Fruit fly (Drosophila melanogaster) whole organism, embryonic: ENCODE measurements around the gene rdog.

Experiments used
- Antp ChIP-seq: fragments of 200-800 bp; sonication (Bioruptor generic); optimal IDR thresholded peaks from 3 replicates; lab custom pipeline; 2016; ENCODE audit warnings: missing biosample characterization, missing genetic modification characterization
- Atf-2 ChIP-seq: fragments of 200-800 bp; sonication (Bioruptor generic); optimal IDR thresholded peaks from 2 replicates; lab custom pipeline; 2016; ENCODE audit warnings: missing biosample characterization, missing genetic modification characterization
- Bgb ChIP-seq: fragments of 200-800 bp; sonication (Bioruptor generic); IDR thresholded peaks from 2 replicates; pipeline ENCODE4 v1.3.6; 2022; ENCODE audit warnings: missing biosample characterization, missing genetic modification characterization; ENCODE audit not compliant: partially characterized antibody
- CG10267 ChIP-seq: fragments of 200-800 bp; sonication (Bioruptor generic); optimal IDR thresholded peaks from 2 replicates; lab custom pipeline; 2018; ENCODE audit warnings: missing biosample characterization, mild to moderate bottlenecking, missing genetic modification characterization, moderate library complexity
- CG11247 ChIP-seq: fragments of 200-800 bp; sonication (Bioruptor generic); IDR thresholded peaks from 2 replicates; pipeline ENCODE4 v1.3.6; 2022; ENCODE audit warnings: missing biosample characterization, missing genetic modification characterization
- CG11560 ChIP-seq: fragments of 200-800 bp; sonication (Bioruptor generic); IDR thresholded peaks from 3 replicates; pipeline ENCODE4 v1.3.6; 2022; ENCODE audit warnings: missing biosample characterization, missing genetic modification characterization
- CG11695 ChIP-seq: fragments of 200-800 bp; sonication (Bioruptor generic); IDR thresholded peaks from 3 replicates; pipeline ENCODE4 v1.3.6; 2022; ENCODE audit warnings: missing biosample characterization, missing genetic modification characterization
- CG12071 ChIP-seq: fragments of 200-800 bp; sonication (Bioruptor generic); optimal IDR thresholded peaks from 3 replicates; lab custom pipeline; 2018; ENCODE audit warnings: missing biosample characterization, mild to moderate bottlenecking, missing genetic modification characterization
- CG12155 ChIP-seq: fragments of 200-800 bp; sonication (Bioruptor generic); optimal IDR thresholded peaks from 3 replicates; lab custom pipeline; 2016; ENCODE audit warnings: missing biosample characterization, missing genetic modification characterization
- CG12391 ChIP-seq: fragments of 200-800 bp; sonication (Bioruptor generic); optimal IDR thresholded peaks from 3 replicates; lab custom pipeline; 2018; ENCODE audit warnings: missing biosample characterization, mild to moderate bottlenecking, missing genetic modification characterization, moderate library complexity
- CG1529 ChIP-seq: fragments of 200-800 bp; sonication (Bioruptor generic); optimal IDR thresholded peaks from 3 replicates; lab custom pipeline; 2018; ENCODE audit warnings: missing biosample characterization, missing genetic modification characterization
- CG1647 ChIP-seq: fragments of 200-800 bp; sonication (Bioruptor generic); optimal IDR thresholded peaks from 3 replicates; lab custom pipeline; 2016; ENCODE audit warnings: missing biosample characterization, missing genetic modification characterization
- CG2120 ChIP-seq: fragments of 200-800 bp; sonication (Bioruptor generic); optimal IDR thresholded peaks from 3 replicates; lab custom pipeline; 2016; ENCODE audit warnings: missing biosample characterization, missing genetic modification characterization
- CG2202 ChIP-seq: fragments of 200-800 bp; sonication (Bioruptor generic); optimal IDR thresholded peaks from 2 replicates; lab custom pipeline; 2018; ENCODE audit warnings: missing biosample characterization, mild to moderate bottlenecking, missing genetic modification characterization
- CG3163 ChIP-seq: fragments of 200-800 bp; sonication (Bioruptor generic); optimal IDR thresholded peaks from 3 replicates; lab custom pipeline; 2016; ENCODE audit warnings: missing biosample characterization, missing genetic modification characterization
- CG3847 ChIP-seq: fragments of 200-800 bp; sonication (Bioruptor generic); IDR thresholded peaks from 2 replicates; pipeline ENCODE4 v1.3.6; 2022; ENCODE audit warnings: missing biosample characterization, missing genetic modification characterization
- CG5180 ChIP-seq: fragments of 200-800 bp; sonication (Bioruptor generic); optimal IDR thresholded peaks from 3 replicates; lab custom pipeline; 2017; ENCODE audit warnings: missing biosample characterization, missing genetic modification characterization, mild to moderate bottlenecking, moderate library complexity, missing genetic modification reagents
- CG7745 ChIP-seq: fragments of 200-800 bp; sonication (Bioruptor generic); optimal IDR thresholded peaks from 2 replicates; lab custom pipeline; 2018; ENCODE audit warnings: missing biosample characterization, mild to moderate bottlenecking, missing genetic modification characterization, moderate library complexity
- CG7839 ChIP-seq: fragments of 200-800 bp; sonication (Bioruptor generic); optimal IDR thresholded peaks from 3 replicates; lab custom pipeline; 2018; ENCODE audit warnings: missing biosample characterization, mild to moderate bottlenecking, missing genetic modification characterization, moderate library complexity
- CG8281 ChIP-seq: fragments of 200-800 bp; sonication (Bioruptor generic); optimal IDR thresholded peaks from 2 replicates; lab custom pipeline; 2018; ENCODE audit warnings: missing biosample characterization, mild to moderate bottlenecking, missing genetic modification characterization, moderate library complexity
- CG8944 ChIP-seq: fragments of 200-800 bp; sonication (Bioruptor generic); optimal IDR thresholded peaks from 3 replicates; lab custom pipeline; 2016; ENCODE audit warnings: missing biosample characterization, missing genetic modification characterization
- CG9876 ChIP-seq: fragments of 200-800 bp; sonication (Bioruptor generic); optimal IDR thresholded peaks from 2 replicates; lab custom pipeline; 2016; ENCODE audit warnings: missing biosample characterization, missing genetic modification characterization
- D19B ChIP-seq: fragments of 200-800 bp; sonication (Bioruptor generic); optimal IDR thresholded peaks from 2 replicates; lab custom pipeline; 2017; ENCODE audit warnings: missing biosample characterization, mild to moderate bottlenecking, missing genetic modification characterization
- Dad ChIP-seq: fragments of 200-800 bp; sonication (Bioruptor generic); optimal IDR thresholded peaks from 3 replicates; lab custom pipeline; 2016; ENCODE audit warnings: missing biosample characterization, missing genetic modification characterization
- Doc3 ChIP-seq: fragments of 200-800 bp; sonication (Bioruptor generic); IDR thresholded peaks from 3 replicates; pipeline ENCODE4 v1.3.6; 2022; ENCODE audit warnings: missing biosample characterization, missing genetic modification characterization; ENCODE audit not compliant: partially characterized antibody
- HLH4C ChIP-seq: fragments of 200-800 bp; sonication (Bioruptor generic); IDR thresholded peaks from 3 replicates; pipeline ENCODE4 v1.3.6; 2022; ENCODE audit warnings: missing biosample characterization, missing genetic modification characterization; ENCODE audit not compliant: partially characterized antibody
- HmgD ChIP-seq: fragments of 200-800 bp; sonication (Bioruptor generic); optimal IDR thresholded peaks from 3 replicates; lab custom pipeline; 2016; ENCODE audit warnings: missing biosample characterization, missing genetic modification characterization
- Hmx ChIP-seq: fragments of 200-800 bp; sonication (Bioruptor generic); optimal IDR thresholded peaks from 2 replicates; lab custom pipeline; 2016; ENCODE audit warnings: missing biosample characterization, missing genetic modification characterization
- Rfx ChIP-seq: fragments of 200-800 bp; sonication (Bioruptor generic); IDR thresholded peaks from 2 replicates; pipeline ENCODE4 v1.3.6; 2022; ENCODE audit warnings: missing biosample characterization, missing genetic modification characterization
- Ssrp ChIP-seq: fragments of 200-800 bp; sonication (Bioruptor generic); optimal IDR thresholded peaks from 2 replicates; lab custom pipeline; 2018; ENCODE audit warnings: missing biosample characterization, mild to moderate bottlenecking, missing genetic modification characterization, moderate library complexity
- Taf1 ChIP-seq: fragments of 200-800 bp; sonication (Bioruptor generic); IDR thresholded peaks from 2 replicates; pipeline ENCODE4 v1.3.6; 2022; ENCODE audit warnings: missing biosample characterization, missing genetic modification characterization
- Trl ChIP-seq, 3 experiments: fragments of >200 bp in 2 of 3; fragments of 200-800 bp in 1 of 3; sonication (Bioruptor generic) in 1 of 3; optimal IDR thresholded peaks; 2 replicates in 1 of 3; 3 replicates in 2 of 3; lab custom pipeline; 2016 to 2017; ENCODE audit warnings: missing biosample characterization in 1 of 3, missing genetic modification characterization in 1 of 3
- btn ChIP-seq: fragments of 200-800 bp; sonication (Bioruptor generic); optimal IDR thresholded peaks from 2 replicates; lab custom pipeline; 2016; ENCODE audit warnings: missing biosample characterization, missing genetic modification characterization
- cato ChIP-seq: fragments of 200-800 bp; sonication (Bioruptor generic); optimal IDR thresholded peaks from 2 replicates; lab custom pipeline; 2016; ENCODE audit warnings: missing biosample characterization, missing genetic modification characterization, borderline replicate concordance
- dmrt99B ChIP-seq: fragments of 200-800 bp; sonication (Bioruptor generic); optimal IDR thresholded peaks from 2 replicates; lab custom pipeline; 2018; ENCODE audit warnings: missing biosample characterization, mild to moderate bottlenecking, missing genetic modification characterization, moderate library complexity
- dysf ChIP-seq: fragments of 200-800 bp; sonication (Bioruptor generic); IDR thresholded peaks from 3 replicates; pipeline ENCODE4 v1.3.6; 2022; ENCODE audit warnings: missing biosample characterization, missing genetic modification characterization
- esg ChIP-seq: fragments of 200-800 bp; sonication (Bioruptor generic); conservative IDR thresholded peaks from 2 replicates; pipeline ENCODE4 v1.3.6; 2022; ENCODE audit warnings: missing biosample characterization, missing genetic modification characterization
- gt ChIP-seq: fragments of 200-800 bp; sonication (Bioruptor generic); IDR thresholded peaks from 2 replicates; pipeline ENCODE4 v1.3.6; 2022; ENCODE audit warnings: missing biosample characterization, missing genetic modification characterization
- hth ChIP-seq: fragments of >200 bp; optimal IDR thresholded peaks from 2 replicates; lab custom pipeline; 2017; ENCODE audit warnings: inconsistent platforms
- jigr1 ChIP-seq: fragments of 200-800 bp; sonication (Bioruptor generic); IDR thresholded peaks from 3 replicates; pipeline ENCODE4 v1.3.6; 2022; ENCODE audit warnings: missing biosample characterization, missing genetic modification characterization
- ken ChIP-seq: fragments of 200-800 bp; sonication (Bioruptor generic); IDR thresholded peaks from 3 replicates; pipeline ENCODE4 v1.3.6; 2022; ENCODE audit warnings: missing biosample characterization, missing genetic modification characterization
- lbe ChIP-seq: fragments of 200-800 bp; sonication (Bioruptor generic); optimal IDR thresholded peaks from 2 replicates; lab custom pipeline; 2016; ENCODE audit warnings: missing biosample characterization, mild to moderate bottlenecking, missing genetic modification characterization
- odd ChIP-seq: fragments of 200-800 bp; sonication (Bioruptor generic); optimal IDR thresholded peaks from 2 replicates; lab custom pipeline; 2017; ENCODE audit warnings: missing biosample characterization, mild to moderate bottlenecking, missing genetic modification characterization
- pb ChIP-seq: fragments of 200-800 bp; sonication (Bioruptor generic); optimal IDR thresholded peaks from 3 replicates; lab custom pipeline; 2016; ENCODE audit warnings: missing biosample characterization, missing genetic modification characterization
- pzg ChIP-seq: fragments of 200-800 bp; sonication (Bioruptor generic); optimal IDR thresholded peaks from 3 replicates; lab custom pipeline; 2018; ENCODE audit warnings: missing biosample characterization, mild to moderate bottlenecking, missing genetic modification characterization, moderate library complexity
- row ChIP-seq: fragments of 200-800 bp; sonication (Bioruptor generic); IDR thresholded peaks from 3 replicates; pipeline ENCODE4 v1.3.6; 2022; ENCODE audit warnings: missing biosample characterization, missing genetic modification characterization
- run ChIP-seq: fragments of 200-800 bp; sonication (Bioruptor generic); optimal IDR thresholded peaks from 3 replicates; lab custom pipeline; 2018; ENCODE audit warnings: missing biosample characterization, mild to moderate bottlenecking, missing genetic modification characterization
- sd ChIP-seq: fragments of 200-800 bp; sonication (Bioruptor generic); optimal IDR thresholded peaks from 3 replicates; lab custom pipeline; 2018; ENCODE audit warnings: missing biosample characterization, mild to moderate bottlenecking, missing genetic modification characterization, moderate library complexity
- seq ChIP-seq: fragments of 200-800 bp; sonication (Bioruptor generic); IDR thresholded peaks from 2 replicates; pipeline ENCODE4 v1.3.6; 2022; ENCODE audit warnings: missing biosample characterization, missing genetic modification characterization
- stwl ChIP-seq: fragments of 200-800 bp; sonication (Bioruptor generic); optimal IDR thresholded peaks from 3 replicates; lab custom pipeline; 2018; ENCODE audit warnings: missing biosample characterization, mild to moderate bottlenecking, missing genetic modification characterization, moderate library complexity
- zen ChIP-seq: fragments of 200-800 bp; sonication (Bioruptor generic); optimal IDR thresholded peaks from 3 replicates; lab custom pipeline; 2018; ENCODE audit warnings: missing biosample characterization, mild to moderate bottlenecking, missing genetic modification characterization, moderate library complexity

Gene rdog

DNA sequence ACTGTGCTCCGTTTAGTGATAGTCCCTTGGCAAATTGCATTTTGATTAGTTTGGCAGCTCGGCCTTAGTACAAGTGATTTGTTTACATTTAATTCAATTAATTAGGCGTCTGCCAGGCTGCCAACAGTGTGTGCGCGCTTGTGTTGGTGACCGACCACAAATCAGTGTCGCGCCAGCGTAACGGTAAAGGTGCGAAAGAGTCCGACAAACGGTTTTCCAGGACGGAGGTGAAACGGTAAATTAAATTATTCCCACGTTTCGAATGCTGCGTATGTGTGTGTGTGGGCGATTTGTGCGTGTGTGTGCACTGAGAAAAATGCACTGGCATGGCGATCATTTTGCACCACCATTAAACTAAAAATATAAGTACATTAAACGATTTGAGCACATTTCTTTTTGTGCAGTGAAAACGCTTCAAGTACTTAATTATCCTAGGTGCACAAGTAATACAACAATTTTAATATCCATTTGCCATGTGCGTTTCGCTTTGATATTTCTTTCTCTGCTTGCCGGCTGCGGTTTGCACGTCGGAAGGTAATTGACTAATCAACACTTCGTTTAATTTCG, 18.9 kb upstream of the rdog start (continued):
- TF ChIP-seq run (tag; lab: Kevin White, UChicago) (no peak), Hmx (no peak), CG1647 (no peak), btn (no peak), CG12071 (GFP tag; lab: Kevin White, UChicago) (no peak), CG12391 (tag; lab: Kevin White, UChicago) (no peak), CG9876 (GFP tag; lab: Kevin White, UChicago) (no peak), row (GFP tag; lab: Robert Waterston, UW) (peak; percentile 60), CG7839 (tag; lab: Kevin White, UChicago) (no peak), HmgD (GFP tag; lab: Kevin White, UChicago) (no peak), CG12155 (no peak), CG10267 (tag; lab: Kevin White, UChicago) (no peak), CG2120 (GFP tag; lab: Kevin White, UChicago) (peak; percentile 40), pb (GFP tag; lab: Kevin White, UChicago) (no peak), Taf1 (peak; percentile 38; the same call in 1 of the 2 replicates), odd (no peak), CG7745 (no peak), CG2202 (tag; lab: Kevin White, UChicago) (no peak), jigr1 (GFP tag; lab: Robert Waterston, UW) (no peak), pzg (no peak), Rfx (GFP tag; lab: Robert Waterston, UW) (peak; percentile 51), D19B (GFP tag; lab: Kevin White, UChicago) (no peak), CG11560 (no peak), seq (GFP tag; lab: Robert Waterston, UW) (0 out of 2 replicates have a peak, but pooled peaks have one; percentile 39), Bgb (GFP tag; lab: Robert Waterston, UW) (0 out of 2 replicates have a peak, but pooled peaks have one; percentile 2), Ssrp (no peak), CG8944 (GFP tag; lab: Kevin White, UChicago) (no peak), CG3847 (GFP tag; lab: Robert Waterston, UW) (peak; percentile 15; the same call in 1 of the 2 replicates), lbe (no peak), CG3163 (GFP tag; lab: Kevin White, UChicago) (no peak), ken (no peak), Antp (no peak), CG11247 (GFP tag; lab: Robert Waterston, UW) (no peak), esg (GFP tag; lab: Robert Waterston, UW) (no peak), hth (no peak), HLH4C (GFP tag; lab: Robert Waterston, UW) (no peak), zen (tag; lab: Kevin White, UChicago) (peak; percentile 3), cato (GFP tag; lab: Kevin White, UChicago) (no peak), Doc3 (GFP tag; lab: Robert Waterston, UW) (no peak), CG5180 (no peak), CG1529 (GFP tag; lab: Kevin White, UChicago) (no peak), dysf (GFP tag; lab: Robert Waterston, UW) (peak; percentile 29; the same call in 1 of the 3 replicates), CG11695 (GFP tag; lab: Robert Waterston, UW) (0 out of 3 replicates have a peak, but pooled peaks have one; percentile 19), gt (GFP tag; lab: Robert Waterston, UW) (no peak), stwl (no peak), sd (tag; lab: Kevin White, UChicago) (no peak), Trl (optimal IDR thresholded peaks at IDR 0.05; lab: Kevin White, UChicago) (no peak), Trl (GFP tag; optimal IDR thresholded peaks at IDR 0.05; lab: Kevin White, UChicago) (no peak), CG8281 (tag; lab: Kevin White, UChicago) (no peak), Dad (no peak), Atf-2 (GFP tag; lab: Kevin White, UChicago) (no peak), dmrt99B (no peak)
